Worm (Caenorhabditis elegans) whole organism, L2 larva: ENCODE data around the gene msa-1.

Source experiments
- elt-3 ChIP-seq: sonication (generic microtip); optimal IDR thresholded peaks from 2 replicates; lab custom pipeline; 2017; ENCODE audit warnings: missing biosample characterization, missing genetic modification characterization
- lsy-2 ChIP-seq, 2 experiments: fragments of 150-350 bp in 1 of 2; sonication (generic microtip) in 1 of 2; optimal IDR thresholded peaks; 2 replicates each; lab custom pipeline; 2014 to 2017; ENCODE audit warnings: missing biosample characterization in 2 of 2, missing genetic modification characterization in 2 of 2
- nhr-10 ChIP-seq: sonication (generic microtip); optimal IDR thresholded peaks from 2 replicates; lab custom pipeline; 2017; ENCODE audit warnings: missing biosample characterization, missing genetic modification characterization
- nhr-237 ChIP-seq: fragments of 150-350 bp; optimal IDR thresholded peaks from 2 replicates; lab custom pipeline; 2014; ENCODE audit warnings: missing biosample characterization, missing genetic modification characterization
- nhr-6 ChIP-seq: fragments of 150-350 bp; optimal IDR thresholded peaks from 2 replicates; lab custom pipeline; 2014; ENCODE audit warnings: missing biosample characterization, missing genetic modification characterization
- unc-39 ChIP-seq: fragments of 150-350 bp; optimal IDR thresholded peaks from 2 replicates; lab custom pipeline; 2014; ENCODE audit warnings: missing biosample characterization, missing genetic modification characterization
- unc-62 ChIP-seq: fragments of 150-350 bp; optimal IDR thresholded peaks from 2 replicates; lab custom pipeline; 2014; ENCODE audit warnings: missing biosample characterization, missing genetic modification reagents, missing genetic modification characterization
- ztf-4 ChIP-seq: fragments of 150-350 bp; optimal IDR thresholded peaks from 2 replicates; lab custom pipeline; 2014; ENCODE audit warnings: missing biosample characterization, missing genetic modification characterization

DNA sequence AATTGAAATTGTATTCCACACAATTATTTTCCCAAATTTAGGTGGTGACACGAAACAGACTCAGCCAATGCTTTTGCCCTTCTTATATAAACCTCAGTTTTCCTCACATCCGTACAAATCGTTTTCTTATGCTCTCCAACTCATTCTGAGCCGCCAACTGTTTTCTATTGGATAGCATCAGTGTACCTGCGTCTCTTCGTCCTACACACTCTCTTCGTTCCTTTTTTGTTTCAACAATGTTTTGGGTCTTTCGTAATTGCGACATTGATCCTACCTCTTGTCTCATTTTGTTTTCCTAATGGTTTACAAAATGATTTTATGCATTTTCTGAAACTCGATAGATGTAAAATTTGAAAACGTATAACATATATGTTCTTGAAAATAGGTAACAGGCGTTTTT is 9.1 kb upstream of the msa-1 start:
- TF ChIP-seq nhr-10 (tag; lab: Kevin White, UChicago) (no peak), nhr-6 (tag; lab: Kevin White, UChicago) (no peak), ztf-4 (tag; lab: Kevin White, UChicago) (no peak), elt-3 (no peak), unc-39 (tag; lab: Kevin White, UChicago) (no peak), lsy-2 (tag; optimal IDR thresholded peaks at IDR 0.05; lab: Kevin White, UChicago) (peak in 1 of 2 experiments; percentile 26), unc-62 (no peak), nhr-237 (no peak)
